Worm (Caenorhabditis elegans): ENCODE measurements around the gene bpl-1.

The bpl-1 gene

DNA sequence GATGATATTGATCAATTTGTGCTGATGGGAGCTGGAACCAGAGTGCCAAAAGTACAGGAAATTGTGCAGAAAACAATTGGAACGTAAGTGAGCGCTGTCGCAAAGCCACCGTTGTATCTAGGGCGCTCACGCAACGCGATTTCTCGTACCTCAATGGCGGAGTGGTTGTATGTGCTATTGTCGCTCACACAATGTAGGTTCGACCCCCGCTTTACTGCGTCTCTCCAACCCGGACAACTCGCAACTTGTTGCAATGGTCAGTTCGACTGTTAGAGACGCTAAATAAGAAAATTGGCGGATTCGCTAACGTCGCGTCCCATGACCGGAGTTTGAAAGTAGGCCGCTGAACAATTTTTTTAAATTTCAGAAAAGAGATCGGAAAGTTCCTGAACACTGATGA, 25.5 kb upstream of the bpl-1 start (continued):
- peak; percentile 87 for TF ChIP-seq fkh-6 (tag; optimal IDR thresholded peaks at IDR 0.05)
- TF ChIP-seq nhr-232 (tag; optimal IDR thresholded peaks at IDR 0.05), result peak; percentile 75
- TF ChIP-seq madf-2 (tag; optimal IDR thresholded peaks at IDR 0.05), result peak; percentile 70
- TF ChIP-seq lim-6 (tag; optimal IDR thresholded peaks at IDR 0.05), result peak; percentile 28
- peak; percentile 73; the same call in 1 of the 2 replicates for TF ChIP-seq unc-3 (GFP tag; conservative IDR thresholded peaks at IDR 0.05)
- TF ChIP-seq unc-3 (tag; optimal IDR thresholded peaks at IDR 0.05), result peak; percentile 50
- peak; percentile 71 for TF ChIP-seq sox-2 (GFP tag; IDR thresholded peaks at IDR 0.05)
- TF ChIP-seq lin-11 (tag; optimal IDR thresholded peaks at IDR 0.05), result peak; percentile 73
- TF ChIP-seq elt-4 (tag; optimal IDR thresholded peaks at IDR 0.05), result no peak
- peak; percentile 73 for TF ChIP-seq C38D4.7 (GFP tag; optimal IDR thresholded peaks at IDR 0.05)
- TF ChIP-seq hlh-15 (tag; optimal IDR thresholded peaks at IDR 0.05), result peak; percentile 48
- TF ChIP-seq nfya-1 (tag; optimal IDR thresholded peaks at IDR 0.05), result no peak
- TF ChIP-seq rnt-1 (tag; optimal IDR thresholded peaks at IDR 0.05), result peak; percentile 42
- peak; percentile 70 for TF ChIP-seq ceh-18 (tag; optimal IDR thresholded peaks at IDR 0.05)
- TF ChIP-seq elt-2 (tag; optimal IDR thresholded peaks at IDR 0.05), result peak; percentile 76
- peak; percentile 78 for TF ChIP-seq Y22D7AL.16 (tag; optimal IDR thresholded peaks at IDR 0.05)
- peak; percentile 59 for TF ChIP-seq ref-2 (tag; optimal IDR thresholded peaks at IDR 0.05)
- peak; percentile 86 for TF ChIP-seq ceh-19 (GFP tag; optimal IDR thresholded peaks at IDR 0.05)
- TF ChIP-seq fax-1 (tag; optimal IDR thresholded peaks at IDR 0.05), result peak; percentile 71
- TF ChIP-seq ceh-48 (tag; optimal IDR thresholded peaks at IDR 0.05), result peak; percentile 61
- TF ChIP-seq ceh-31 (tag; optimal IDR thresholded peaks at IDR 0.05), result peak; percentile 74
- peak; percentile 24 for TF ChIP-seq ceh-14 (tag; optimal IDR thresholded peaks at IDR 0.05)
- no peak for TF ChIP-seq mec-3 (tag; optimal IDR thresholded peaks at IDR 0.05; ENCODE audit: borderline replicate concordance)
- peak; percentile 79 for TF ChIP-seq sox-4 (tag; optimal IDR thresholded peaks at IDR 0.05)
- no peak for TF ChIP-seq tbx-7 (tag; optimal IDR thresholded peaks at IDR 0.05)
- no peak for TF ChIP-seq pha-4 (tag; optimal IDR thresholded peaks at IDR 0.05)
- TF ChIP-seq pat-9 (tag; optimal IDR thresholded peaks at IDR 0.05), result peak; percentile 72
- peak; percentile 81 for TF ChIP-seq ceh-6 (GFP tag; optimal IDR thresholded peaks at IDR 0.05)
- peak; percentile 26 for TF ChIP-seq zip-5 (tag; optimal IDR thresholded peaks at IDR 0.05)
- peak; percentile 84 for TF ChIP-seq hlh-6 (tag; optimal IDR thresholded peaks at IDR 0.05)
- TF ChIP-seq gmeb-2 (tag; optimal IDR thresholded peaks at IDR 0.05), result peak; percentile 45
- no peak for TF ChIP-seq pros-1 (tag; optimal IDR thresholded peaks at IDR 0.05)
- peak; percentile 59 for TF ChIP-seq dmd-4 (tag; optimal IDR thresholded peaks at IDR 0.05; ENCODE audit: borderline replicate concordance)

DNA sequence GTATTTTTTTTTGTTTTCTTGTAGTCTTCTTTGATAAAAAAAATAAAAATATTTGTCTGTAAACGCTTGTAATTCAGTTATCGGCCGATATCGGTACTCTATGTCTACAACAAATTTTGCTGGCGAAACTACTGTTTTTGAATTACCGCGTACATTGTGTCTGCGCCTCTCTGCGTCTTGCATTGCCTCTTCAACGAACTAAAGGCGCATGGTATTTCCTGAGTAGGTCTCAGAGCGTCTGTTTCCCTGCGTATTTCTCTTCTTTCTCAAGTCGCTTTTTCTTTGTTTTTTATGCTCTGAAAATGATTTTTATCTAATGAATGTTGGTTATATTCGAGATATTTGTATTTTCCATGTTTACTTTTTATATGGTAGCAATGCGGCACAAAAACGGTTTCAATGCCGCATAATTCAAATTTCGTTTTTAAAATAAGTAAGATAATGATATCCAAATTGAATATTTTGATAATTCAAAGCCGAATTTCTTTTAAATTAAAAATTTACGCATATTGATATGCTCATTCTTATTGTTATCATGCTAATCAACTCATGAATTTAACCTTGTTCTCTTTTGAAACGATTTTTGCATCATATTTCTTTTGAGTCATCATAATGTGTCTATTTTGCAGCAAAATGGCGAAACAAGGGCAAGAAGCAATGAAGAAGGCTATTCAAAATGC, 23.1 kb upstream of the bpl-1 start, which contains the start of gene phb-2:
phb-2 (plus strand) TSS at position 630 of the 680 bp plus-strand sequence.
- no peak for TF ChIP-seq che-1 (tag; optimal IDR thresholded peaks at IDR 0.05)
- TF ChIP-seq pat-9 (tag; optimal IDR thresholded peaks at IDR 0.05), result no peak
- TF ChIP-seq hlh-30 (tag; optimal IDR thresholded peaks at IDR 0.05; ENCODE audit: insufficient read depth), result peak; percentile 54
- TF ChIP-seq ceh-31 (tag; optimal IDR thresholded peaks at IDR 0.05), result peak; percentile 38
- peak; percentile 9 for TF ChIP-seq rnt-1 (tag; optimal IDR thresholded peaks at IDR 0.05)
- TF ChIP-seq zip-5 (tag; optimal IDR thresholded peaks at IDR 0.05), result no peak
- no peak for TF ChIP-seq madf-2 (tag; optimal IDR thresholded peaks at IDR 0.05)
- TF ChIP-seq ceh-48 (tag; optimal IDR thresholded peaks at IDR 0.05), result no peak
- TF ChIP-seq ceh-45 (GFP tag; IDR thresholded peaks at IDR 0.05), result no peak
- peak; percentile 80 for TF ChIP-seq nfya-1 (tag; optimal IDR thresholded peaks at IDR 0.05)
- no peak for TF ChIP-seq C38D4.7 (GFP tag; optimal IDR thresholded peaks at IDR 0.05)
- no peak for TF ChIP-seq odd-2 (tag; optimal IDR thresholded peaks at IDR 0.05)
- no peak for TF ChIP-seq nhr-232 (tag; optimal IDR thresholded peaks at IDR 0.05)
- peak; percentile 71 for TF ChIP-seq ama-1 (optimal IDR thresholded peaks at IDR 0.05)
- no peak for TF ChIP-seq gmeb-2 (tag; optimal IDR thresholded peaks at IDR 0.05)
- peak; percentile 33 for TF ChIP-seq pros-1 (tag; optimal IDR thresholded peaks at IDR 0.05)
- TF ChIP-seq K09A11.1 (tag; optimal IDR thresholded peaks at IDR 0.05; ENCODE audit: insufficient read depth), result peak; percentile 9
- no peak for TF ChIP-seq elt-4 (tag; optimal IDR thresholded peaks at IDR 0.05)
- TF ChIP-seq ceh-34 (tag; optimal IDR thresholded peaks at IDR 0.05), result peak; percentile 36
- TF ChIP-seq ets-4 (tag; optimal IDR thresholded peaks at IDR 0.05), result peak; percentile 30
- TF ChIP-seq ref-2 (tag; optimal IDR thresholded peaks at IDR 0.05), result peak; percentile 23
- peak; percentile 68 for TF ChIP-seq dve-1 (tag; optimal IDR thresholded peaks at IDR 0.05)
- no peak for TF ChIP-seq dmd-4 (tag; optimal IDR thresholded peaks at IDR 0.05; ENCODE audit: borderline replicate concordance)
- peak; percentile 63 for TF ChIP-seq elt-2 (tag; optimal IDR thresholded peaks at IDR 0.05)
- no peak for TF ChIP-seq fkh-10 (GFP tag; optimal IDR thresholded peaks at IDR 0.05)
- no peak for TF ChIP-seq unc-3 (GFP tag; conservative IDR thresholded peaks at IDR 0.05)
- no peak for TF ChIP-seq unc-3 (tag; optimal IDR thresholded peaks at IDR 0.05)
- TF ChIP-seq tbx-2 (tag; optimal IDR thresholded peaks at IDR 0.05), result peak; percentile 31
- TF ChIP-seq ceh-18 (tag; optimal IDR thresholded peaks at IDR 0.05), result peak; percentile 48
- TF ChIP-seq ceh-14 (tag; optimal IDR thresholded peaks at IDR 0.05), result no peak
- TF ChIP-seq unc-42 (tag; optimal IDR thresholded peaks at IDR 0.05), result peak; percentile 14
- no peak for TF ChIP-seq ceh-22 (tag; optimal IDR thresholded peaks at IDR 0.05)
- no peak for TF ChIP-seq hlh-6 (tag; optimal IDR thresholded peaks at IDR 0.05)
